Worm (Caenorhabditis elegans): Measurements from ENCODE around the gene F10D2.8.

ce11 chrV:7159391-7159790, 8.9 kb upstream of the F10D2.8 start, which contains the start of gene str-204:
- TF ChIP-seq W03F9.2 (tag; optimal IDR thresholded peaks at IDR 0.05) (no peak), him-1 (tag; optimal IDR thresholded peaks at IDR 0.05) (no peak), dao-5 (tag; optimal IDR thresholded peaks at IDR 0.05) (no peak)

All from whole organism, L4/young adult.